Worm (Caenorhabditis elegans) whole organism, L1 larva: ENCODE data around the gene C02D5.4.

ENCODE experiments used
- C04F5.9 ChIP-seq: sonication (generic microtip); optimal IDR thresholded peaks from 2 replicates; lab custom pipeline; 2016; ENCODE audit warnings: missing genetic modification characterization, missing compliant biosample characterization
- C34B4.2 ChIP-seq: sonication (generic microtip); optimal IDR thresholded peaks from 2 replicates; lab custom pipeline; 2017; ENCODE audit warnings: mild to moderate bottlenecking, missing genetic modification characterization, missing compliant biosample characterization
- F16B12.6 ChIP-seq: fragments of 150-350 bp; optimal IDR thresholded peaks from 2 replicates; lab custom pipeline; 2014; ENCODE audit warnings: missing biosample characterization, missing genetic modification characterization
- aha-1 ChIP-seq: fragments of 150-350 bp; optimal IDR thresholded peaks from 2 replicates; lab custom pipeline; 2014; ENCODE audit warnings: missing biosample characterization, missing genetic modification characterization
- ama-1 ChIP-seq: fragments of 150-350 bp; optimal IDR thresholded peaks from 2 replicates; lab custom pipeline; 2014
- blmp-1 ChIP-seq: fragments of 150-350 bp; optimal IDR thresholded peaks from 2 replicates; lab custom pipeline; 2014; ENCODE audit warnings: missing biosample characterization, missing genetic modification characterization
- ceh-63 ChIP-seq: fragments of 200-800 bp; sonication (Bioruptor generic); optimal IDR thresholded peaks from 2 replicates; lab custom pipeline; 2018; ENCODE audit warnings: mild to moderate bottlenecking, missing genetic modification characterization, missing compliant biosample characterization
- ceh-8 ChIP-seq: fragments of 200-800 bp; sonication (Bioruptor generic); optimal IDR thresholded peaks from 2 replicates; lab custom pipeline; 2018; ENCODE audit warnings: mild to moderate bottlenecking, missing genetic modification characterization, moderate library complexity, missing compliant biosample characterization
- ceh-82 ChIP-seq, 3 experiments: fragments of 150-350 bp in 1 of 3; sonication (generic microtip) in 2 of 3; optimal IDR thresholded peaks; 2 replicates each; lab custom pipeline; 2014 to 2017; ENCODE audit warnings: missing biosample characterization in 3 of 3, missing genetic modification characterization in 3 of 3
- ceh-88 ChIP-seq: fragments of 200-800 bp; sonication (Bioruptor generic); IDR thresholded peaks from 2 replicates; pipeline ENCODE4 v1.3.6; 2022; ENCODE audit warnings: missing genetic modification characterization, missing compliant biosample characterization
- ceh-90 ChIP-seq: sonication (generic microtip); optimal IDR thresholded peaks from 2 replicates; lab custom pipeline; 2016; ENCODE audit warnings: missing genetic modification characterization, missing compliant biosample characterization
- dpl-1 ChIP-seq, 3 experiments: fragments of 150-350 bp in 2 of 3; sonication (generic microtip) in 1 of 3; optimal IDR thresholded peaks; 2 replicates each; lab custom pipeline; 2014 to 2017; ENCODE audit warnings: missing biosample characterization in 3 of 3, missing genetic modification characterization in 3 of 3, missing genetic modification reagents in 3 of 3
- egl-13 ChIP-seq: sonication (generic microtip); optimal IDR thresholded peaks from 2 replicates; lab custom pipeline; 2016; ENCODE audit warnings: missing genotype, missing genetic modification reagents, missing genetic modification characterization, missing compliant biosample characterization
- egl-27 ChIP-seq, 2 experiments: fragments of 150-350 bp in 1 of 2; sonication (generic microtip); optimal IDR thresholded peaks; 3 replicates each; lab custom pipeline; 2017 to 2018; ENCODE audit warnings: missing biosample characterization in 2 of 2, missing genetic modification characterization in 2 of 2, missing genetic modification reagents in 2 of 2
- elt-2 ChIP-seq: sonication (generic microtip); optimal IDR thresholded peaks from 2 replicates; lab custom pipeline; 2016; ENCODE audit warnings: missing genetic modification characterization, mild to moderate bottlenecking, inconsistent platforms, missing compliant biosample characterization, missing genetic modification reagents
- ets-5 ChIP-seq: fragments of 200-800 bp; sonication (Bioruptor generic); IDR thresholded peaks from 2 replicates; pipeline ENCODE4 v1.3.6; 2022; ENCODE audit warnings: missing genetic modification characterization, missing compliant biosample characterization
- fkh-10 ChIP-seq: sonication (generic microtip); optimal IDR thresholded peaks from 2 replicates; lab custom pipeline; 2017; ENCODE audit warnings: missing biosample characterization, missing genetic modification reagents, missing genetic modification characterization
- fos-1 ChIP-seq: fragments of 150-350 bp; optimal IDR thresholded peaks from 2 replicates; lab custom pipeline; 2014; ENCODE audit warnings: missing biosample characterization, missing genetic modification characterization
- grh-1 ChIP-seq: fragments of 200-800 bp; sonication (Bioruptor generic); IDR thresholded peaks from 2 replicates; pipeline ENCODE4 v1.3.6; 2022; ENCODE audit warnings: missing genetic modification reagents, missing genetic modification characterization, missing compliant biosample characterization
- hlh-4 ChIP-seq: sonication (generic microtip); optimal IDR thresholded peaks from 2 replicates; lab custom pipeline; 2016; ENCODE audit warnings: mild to moderate bottlenecking, missing genetic modification characterization, missing compliant biosample characterization
- hpl-2 ChIP-seq: fragments of 150-350 bp; optimal IDR thresholded peaks from 2 replicates; lab custom pipeline; 2014; ENCODE audit warnings: missing biosample characterization, missing genetic modification reagents, missing genetic modification characterization
- irx-1 ChIP-seq: sonication (generic microtip); optimal IDR thresholded peaks from 2 replicates; lab custom pipeline; 2016; ENCODE audit warnings: missing genetic modification characterization, missing compliant biosample characterization
- isw-1 ChIP-seq: fragments of 200-800 bp; sonication (Bioruptor generic); IDR thresholded peaks from 2 replicates; pipeline ENCODE4 v1.3.6; 2022; ENCODE audit warnings: missing genetic modification characterization, missing compliant biosample characterization
- lin-13 ChIP-seq: fragments of 150-350 bp; optimal IDR thresholded peaks from 2 replicates; lab custom pipeline; 2014; ENCODE audit warnings: missing biosample characterization, missing genetic modification reagents, missing genetic modification characterization
- lin-14 ChIP-seq: fragments of 200-800 bp; sonication (Bioruptor generic); optimal IDR thresholded peaks from 2 replicates; lab custom pipeline; 2018; ENCODE audit warnings: mild to moderate bottlenecking, missing genetic modification characterization, moderate library complexity, missing compliant biosample characterization
- lin-15B ChIP-seq: fragments of 150-350 bp; sonication (generic microtip); optimal IDR thresholded peaks from 3 replicates; lab custom pipeline; 2014; ENCODE audit warnings: missing biosample characterization, missing genetic modification characterization
- lin-35 ChIP-seq, 2 experiments: fragments of 150-350 bp; optimal IDR thresholded peaks; 2 replicates each; lab custom pipeline; 2014; ENCODE audit warnings: missing biosample characterization in 2 of 2, missing genetic modification characterization in 2 of 2, missing genetic modification reagents in 2 of 2
- lir-3 ChIP-seq: sonication (generic microtip); optimal IDR thresholded peaks from 2 replicates; lab custom pipeline; 2016; ENCODE audit warnings: mild to moderate bottlenecking, missing genetic modification characterization, moderate library complexity, missing compliant biosample characterization; ENCODE audit not compliant: poor library complexity
- lsy-2 ChIP-seq, 2 experiments: fragments of 150-350 bp; optimal IDR thresholded peaks; 2 replicates each; lab custom pipeline; 2014; ENCODE audit warnings: missing biosample characterization in 2 of 2, missing genetic modification characterization in 2 of 2
- mef-2 ChIP-seq: fragments of 150-350 bp; optimal IDR thresholded peaks from 2 replicates; lab custom pipeline; 2014; ENCODE audit warnings: missing biosample characterization, missing genetic modification characterization
- mep-1 ChIP-seq: fragments of 150-350 bp; optimal IDR thresholded peaks from 2 replicates; lab custom pipeline; 2014; ENCODE audit warnings: missing biosample characterization, missing genetic modification characterization
- nhr-11 ChIP-seq: fragments of 150-350 bp; optimal IDR thresholded peaks from 2 replicates; lab custom pipeline; 2014; ENCODE audit warnings: missing biosample characterization, missing genetic modification characterization
- nhr-19 ChIP-seq: fragments of 200-800 bp; sonication (Bioruptor generic); conservative IDR thresholded peaks from 2 replicates; pipeline ENCODE4 v1.3.6; 2022; ENCODE audit warnings: missing genetic modification characterization, missing compliant biosample characterization
- nhr-20 ChIP-seq: sonication (generic microtip); optimal IDR thresholded peaks from 2 replicates; lab custom pipeline; 2016; ENCODE audit warnings: mild to moderate bottlenecking, missing genetic modification characterization, missing compliant biosample characterization
- nhr-237 ChIP-seq: fragments of 150-350 bp; optimal IDR thresholded peaks from 2 replicates; lab custom pipeline; 2014; ENCODE audit warnings: missing biosample characterization, missing genetic modification characterization
- nhr-47 ChIP-seq: sonication (generic microtip); optimal IDR thresholded peaks from 2 replicates; lab custom pipeline; 2016; ENCODE audit warnings: mild to moderate bottlenecking, missing genetic modification characterization, moderate library complexity, missing compliant biosample characterization
- nhr-71 ChIP-seq: sonication (generic microtip); optimal IDR thresholded peaks from 2 replicates; lab custom pipeline; 2016; ENCODE audit warnings: mild to moderate bottlenecking, missing genetic modification characterization, moderate library complexity, missing compliant biosample characterization
- nhr-77 ChIP-seq: fragments of 150-350 bp; optimal IDR thresholded peaks from 2 replicates; lab custom pipeline; 2014; ENCODE audit warnings: missing biosample characterization, missing genetic modification characterization
- pag-3 ChIP-seq: sonication (generic microtip); optimal IDR thresholded peaks from 2 replicates; lab custom pipeline; 2017; ENCODE audit warnings: missing genetic modification characterization, mild to moderate bottlenecking, missing compliant biosample characterization, antibody characterized with exemption, borderline replicate concordance; ENCODE audit not compliant: insufficient read depth
- pax-3 ChIP-seq: fragments of 200-800 bp; sonication (Bioruptor generic); optimal IDR thresholded peaks from 2 replicates; lab custom pipeline; 2018; ENCODE audit warnings: mild to moderate bottlenecking, missing genetic modification characterization, moderate library complexity, missing compliant biosample characterization
- pqm-1 ChIP-seq: sonication (generic microtip); optimal IDR thresholded peaks from 3 replicates; lab custom pipeline; 2017; ENCODE audit warnings: missing biosample characterization, missing genetic modification characterization
- rnt-1 ChIP-seq: sonication (generic microtip); optimal IDR thresholded peaks from 2 replicates; lab custom pipeline; 2016; ENCODE audit warnings: mild to moderate bottlenecking, missing genetic modification characterization, moderate library complexity, missing compliant biosample characterization
- sox-4 ChIP-seq: sonication (generic microtip); optimal IDR thresholded peaks from 2 replicates; lab custom pipeline; 2016; ENCODE audit warnings: missing genetic modification characterization, missing compliant biosample characterization
- sptf-1 ChIP-seq: fragments of 150-350 bp; optimal IDR thresholded peaks from 2 replicates; lab custom pipeline; 2014; ENCODE audit warnings: missing biosample characterization, missing genetic modification characterization
- sup-37 ChIP-seq: fragments of 200-800 bp; sonication (Bioruptor generic); optimal IDR thresholded peaks from 2 replicates; lab custom pipeline; 2018; ENCODE audit warnings: mild to moderate bottlenecking, missing genetic modification characterization, missing compliant biosample characterization
- tbx-2 ChIP-seq: sonication (generic microtip); optimal IDR thresholded peaks from 2 replicates; lab custom pipeline; 2016; ENCODE audit warnings: missing genetic modification characterization, missing compliant biosample characterization
- unc-86 ChIP-seq: sonication (generic microtip); optimal IDR thresholded peaks from 2 replicates; lab custom pipeline; 2016; ENCODE audit warnings: missing genetic modification characterization, missing compliant biosample characterization
- xbp-1 ChIP-seq: sonication (generic microtip); optimal IDR thresholded peaks from 2 replicates; lab custom pipeline; 2016; ENCODE audit warnings: missing genetic modification characterization, missing compliant biosample characterization
- zag-1 ChIP-seq: fragments of 150-350 bp; optimal IDR thresholded peaks from 2 replicates; lab custom pipeline; 2014; ENCODE audit warnings: missing biosample characterization, missing genetic modification characterization
- ztf-11 ChIP-seq, 2 experiments: sonication (generic microtip); optimal IDR thresholded peaks; 2 replicates each; lab custom pipeline; 2016 to 2017; ENCODE audit warnings: missing genetic modification characterization in 2 of 2, missing biosample characterization in 1 of 2, missing compliant biosample characterization in 1 of 2

Gene C02D5.4

DNA sequence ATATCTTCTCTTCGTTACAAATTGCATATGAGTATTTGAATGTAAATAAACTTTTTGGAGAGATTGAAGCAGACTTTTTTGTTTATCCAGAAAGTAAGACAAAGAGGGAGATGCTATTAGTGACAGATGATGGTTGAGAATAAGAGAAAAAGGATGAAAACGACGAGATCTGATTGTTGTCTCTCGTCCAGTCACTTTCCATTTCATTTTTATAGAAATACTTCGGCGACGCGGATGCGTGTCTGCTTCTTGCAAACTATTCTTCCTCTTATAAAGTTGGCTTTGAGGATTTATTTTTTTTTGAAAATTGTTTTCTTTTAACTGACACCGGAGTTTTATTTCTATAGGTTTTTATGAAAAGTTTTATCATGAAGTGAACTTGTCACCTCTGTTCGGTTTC, 3.7 kb downstream of the C02D5.4 start:
- TF ChIP-seq blmp-1 (tag; lab: Kevin White, UChicago), result peak; percentile 94
- no peak for TF ChIP-seq ceh-90 (tag; lab: Kevin White, UChicago)

DNA sequence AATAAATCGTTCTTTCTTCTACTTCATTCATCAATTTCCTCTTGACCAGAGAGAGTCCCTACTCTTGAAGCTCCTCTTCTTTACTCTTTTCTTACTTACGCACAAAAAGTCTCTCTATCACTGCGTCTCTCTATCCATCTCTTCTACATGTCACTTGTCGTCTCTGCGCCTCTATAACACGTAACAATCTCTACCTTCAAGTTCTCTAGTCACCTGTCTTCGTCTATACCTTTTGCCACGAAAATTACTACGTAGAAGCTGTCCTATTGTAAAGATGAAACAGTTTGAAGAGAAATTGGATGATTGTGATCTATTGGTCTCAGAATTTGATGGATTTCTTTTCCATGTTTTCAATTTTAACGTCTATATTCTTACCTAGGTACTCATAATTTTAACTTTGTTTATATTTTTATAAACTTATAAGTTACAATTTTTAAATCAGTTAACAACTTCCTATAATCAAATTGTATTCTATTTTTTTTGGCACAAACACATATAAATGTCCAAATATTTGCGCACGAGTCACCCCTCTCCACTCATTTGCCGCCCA, 4.9 kb downstream of the C02D5.4 start, which contains the start of gene C02D5.2:
C02D5.2 (plus strand) TSS at position 500 of the 550 bp plus-strand sequence.
- no peak for TF ChIP-seq grh-1 (GFP tag; lab: Robert Waterston, UW)
- no peak for TF ChIP-seq mef-2
- TF ChIP-seq lin-35 (GFP tag; optimal IDR thresholded peaks at IDR 0.05; lab: Kevin White, UChicago), result peak; percentile 40 to 50
- no peak for TF ChIP-seq nhr-11 (tag; lab: Kevin White, UChicago)
- TF ChIP-seq blmp-1 (tag; lab: Kevin White, UChicago), result peak; percentile 67
- TF ChIP-seq ceh-90 (tag; lab: Kevin White, UChicago), result no peak
- no peak for TF ChIP-seq fkh-10 (GFP tag; lab: Kevin White, UChicago)
- peak; percentile 5 for TF ChIP-seq fos-1 (tag; lab: Kevin White, UChicago)
- peak in 2 of 3 experiments; percentile 11 to 30 for TF ChIP-seq dpl-1 (GFP tag; optimal IDR thresholded peaks at IDR 0.05; lab: Kevin White, UChicago)
- TF ChIP-seq egl-27 (tag; optimal IDR thresholded peaks at IDR 0.05; lab: Kevin White, UChicago), result no peak
- TF ChIP-seq lir-3 (tag; lab: Kevin White, UChicago), result peak; percentile 22
- TF ChIP-seq lin-14 (GFP tag; lab: Kevin White, UChicago), result peak; percentile 74
- TF ChIP-seq ceh-82 (tag; optimal IDR thresholded peaks at IDR 0.05; lab: Kevin White, UChicago), result peak in 2 of 3 experiments; percentile 31 to 36
- TF ChIP-seq xbp-1 (tag; lab: Kevin White, UChicago), result peak; percentile 44
- TF ChIP-seq lin-15B (tag; lab: Kevin White, UChicago), result no peak
- no peak for TF ChIP-seq nhr-237
- TF ChIP-seq irx-1 (tag; lab: Kevin White, UChicago), result peak; percentile 9
- peak; percentile 80 for TF ChIP-seq rnt-1 (tag; lab: Kevin White, UChicago)
- no peak for TF ChIP-seq sup-37 (GFP tag; lab: Kevin White, UChicago)
- TF ChIP-seq nhr-71, result peak; percentile 76
- no peak for TF ChIP-seq sptf-1 (tag; lab: Kevin White, UChicago)
- no peak for TF ChIP-seq sox-4 (tag; lab: Kevin White, UChicago)
- TF ChIP-seq pax-3 (tag; lab: Kevin White, UChicago), result no peak
- TF ChIP-seq ceh-8 (GFP tag; lab: Kevin White, UChicago), result no peak
- TF ChIP-seq pqm-1 (tag; lab: Kevin White, UChicago), result no peak
- no peak for TF ChIP-seq C34B4.2
- TF ChIP-seq nhr-19 (GFP tag; lab: Robert Waterston, UW), result peak; percentile 52
- TF ChIP-seq lin-13 (GFP tag; lab: Kevin White, UChicago), result no peak
- no peak for TF ChIP-seq ets-5 (GFP tag; lab: Robert Waterston, UW)
- TF ChIP-seq hlh-4 (tag; lab: Kevin White, UChicago), result no peak
- TF ChIP-seq zag-1, result no peak
- TF ChIP-seq isw-1 (GFP tag; lab: Robert Waterston, UW), result no peak
- TF ChIP-seq ceh-88 (GFP tag; lab: Robert Waterston, UW), result no peak
- no peak for TF ChIP-seq ama-1 (lab: Kevin White, UChicago)
- TF ChIP-seq mep-1 (tag; lab: Kevin White, UChicago), result no peak
- TF ChIP-seq C04F5.9, result no peak
- TF ChIP-seq lsy-2 (tag; optimal IDR thresholded peaks at IDR 0.05; lab: Kevin White, UChicago), result peak; percentile 50 to 71
- no peak for TF ChIP-seq hpl-2 (GFP tag; lab: Kevin White, UChicago)
- TF ChIP-seq aha-1 (tag; lab: Kevin White, UChicago), result no peak
- TF ChIP-seq nhr-47 (tag; lab: Kevin White, UChicago), result peak; percentile 26
- TF ChIP-seq ceh-63 (GFP tag; lab: Kevin White, UChicago), result no peak
- no peak for TF ChIP-seq elt-2 (tag; lab: Kevin White, UChicago)
- TF ChIP-seq nhr-20 (tag; lab: Kevin White, UChicago), result peak; percentile 58
- no peak for TF ChIP-seq pag-3 (tag; lab: Kevin White, UChicago)
- no peak for TF ChIP-seq ztf-11 (tag; optimal IDR thresholded peaks at IDR 0.05; lab: Kevin White, UChicago)
- no peak for TF ChIP-seq unc-86 (tag; lab: Kevin White, UChicago)
- no peak for TF ChIP-seq nhr-77 (tag; lab: Kevin White, UChicago)
- TF ChIP-seq F16B12.6, result no peak
- peak; percentile 22 for TF ChIP-seq tbx-2 (tag; lab: Kevin White, UChicago)
- no peak for TF ChIP-seq egl-13 (tag; lab: Kevin White, UChicago)
